Worm (Caenorhabditis elegans): Measurements from ENCODE around the gene C05C10.3.

DNA sequence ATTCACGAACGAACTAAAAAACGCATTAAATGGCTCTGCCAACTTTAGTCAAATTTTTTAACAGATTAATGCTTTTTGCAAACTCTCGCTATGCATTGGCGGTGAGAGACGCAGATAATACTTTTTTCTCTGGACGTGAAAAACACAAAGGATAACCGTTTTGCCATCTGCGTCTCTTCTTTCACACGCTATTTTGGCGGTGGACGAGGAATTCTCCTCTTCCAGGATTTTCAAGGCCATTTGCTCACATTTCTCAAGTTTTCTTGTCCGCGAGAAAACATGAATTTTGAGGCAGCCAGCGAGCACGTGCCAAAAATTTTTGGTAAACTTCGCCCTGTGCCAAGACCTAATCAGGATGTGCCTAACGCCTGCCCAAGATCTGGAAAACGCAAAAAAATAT, 5.7 kb downstream of the C05C10.3 start:
- TF ChIP-seq lin-13 (tag; optimal IDR thresholded peaks at IDR 0.05) (no peak), nhr-76 (tag; optimal IDR thresholded peaks at IDR 0.05) (no peak), pha-4 (tag; optimal IDR thresholded peaks at IDR 0.05) (no peak), zip-8 (tag; optimal IDR thresholded peaks at IDR 0.05) (no peak), hlh-1 (tag; optimal IDR thresholded peaks at IDR 0.05) (no peak), mep-1 (tag; optimal IDR thresholded peaks at IDR 0.05) (no peak), ces-1 (GFP tag; optimal IDR thresholded peaks at IDR 0.05) (no peak), ztf-11 (tag; optimal IDR thresholded peaks at IDR 0.05) (no peak), snpc-4 (tag; optimal IDR thresholded peaks at IDR 0.05) (no peak), sem-2 (GFP tag; optimal IDR thresholded peaks at IDR 0.05) (no peak)

All from whole organism, mixed stage, embryonic.